Worm (Caenorhabditis elegans): ENCODE results near the gene T09B9.3.

T09B9.3 gene

ce11 chrX:9777481-9777880, 16.3 kb upstream of the T09B9.3 start, which contains the start of gene T09B9.5:
T09B9.5 (plus strand) TSS chrX:9777781.
- TF ChIP-seq nhr-11 (tag; optimal IDR thresholded peaks at IDR 0.05) (no peak), ceh-18 (tag; optimal IDR thresholded peaks at IDR 0.05) (no peak), pat-9 (tag; optimal IDR thresholded peaks at IDR 0.05) (no peak), ama-1 (optimal IDR thresholded peaks at IDR 0.05) (no peak), elt-2 (tag; optimal IDR thresholded peaks at IDR 0.05) (no peak), ref-2 (tag; optimal IDR thresholded peaks at IDR 0.05) (no peak), ceh-2 (tag; optimal IDR thresholded peaks at IDR 0.05) (no peak), odd-2 (tag; optimal IDR thresholded peaks at IDR 0.05) (no peak), sox-2 (GFP tag; IDR thresholded peaks at IDR 0.05) (no peak), lin-11 (tag; optimal IDR thresholded peaks at IDR 0.05) (no peak), unc-42 (tag; optimal IDR thresholded peaks at IDR 0.05) (no peak), ceh-34 (tag; optimal IDR thresholded peaks at IDR 0.05) (no peak), ahr-1 (tag; optimal IDR thresholded peaks at IDR 0.05) (no peak), unc-86 (tag; optimal IDR thresholded peaks at IDR 0.05) (no peak), pax-1 (tag; optimal IDR thresholded peaks at IDR 0.05) (no peak), ceh-45 (GFP tag; IDR thresholded peaks at IDR 0.05) (no peak), hlh-13 (GFP tag; optimal IDR thresholded peaks at IDR 0.05) (no peak), rnt-1 (tag; optimal IDR thresholded peaks at IDR 0.05) (no peak)

DNA sequence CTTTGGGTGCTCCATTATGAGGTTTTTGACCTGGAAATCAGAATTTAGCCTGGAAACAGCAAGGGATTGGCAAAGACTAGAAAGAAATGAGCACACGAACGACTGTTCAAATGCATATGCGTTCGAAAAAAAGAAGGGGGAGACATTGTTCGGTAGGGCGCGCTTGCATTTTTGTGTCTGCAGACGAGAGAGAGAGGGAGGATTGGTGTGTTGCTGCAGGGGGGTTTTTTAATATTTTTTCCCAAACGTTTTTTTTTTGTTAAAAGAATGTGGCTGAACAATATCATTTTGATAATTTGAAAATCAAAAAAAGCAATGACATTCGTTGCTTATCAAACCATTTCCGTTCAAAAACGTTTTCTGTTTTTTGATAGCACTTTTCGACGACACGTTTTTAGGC, 13.2 kb upstream of the T09B9.3 start, which contains the start of gene T09B9.4:
Gene T09B9.4, minus strand, starts transcription at position 30 of the 400 bp plus-strand sequence.
- TF ChIP-seq fkh-10 (GFP tag; optimal IDR thresholded peaks at IDR 0.05) (no peak), pha-4 (tag; optimal IDR thresholded peaks at IDR 0.05) (no peak), ceh-24 (tag; optimal IDR thresholded peaks at IDR 0.05) (no peak), mec-3 (tag; optimal IDR thresholded peaks at IDR 0.05; ENCODE audit: borderline replicate concordance) (no peak), K02D7.2 (tag; optimal IDR thresholded peaks at IDR 0.05) (no peak), F13H6.1 (tag; optimal IDR thresholded peaks at IDR 0.05) (no peak), pqm-1 (tag; optimal IDR thresholded peaks at IDR 0.05) (no peak), pha-2 (tag; optimal IDR thresholded peaks at IDR 0.05) (no peak), npax-4 (tag; optimal IDR thresholded peaks at IDR 0.05) (no peak), sox-4 (tag; optimal IDR thresholded peaks at IDR 0.05) (no peak), tbx-2 (tag; optimal IDR thresholded peaks at IDR 0.05) (no peak)

DNA sequence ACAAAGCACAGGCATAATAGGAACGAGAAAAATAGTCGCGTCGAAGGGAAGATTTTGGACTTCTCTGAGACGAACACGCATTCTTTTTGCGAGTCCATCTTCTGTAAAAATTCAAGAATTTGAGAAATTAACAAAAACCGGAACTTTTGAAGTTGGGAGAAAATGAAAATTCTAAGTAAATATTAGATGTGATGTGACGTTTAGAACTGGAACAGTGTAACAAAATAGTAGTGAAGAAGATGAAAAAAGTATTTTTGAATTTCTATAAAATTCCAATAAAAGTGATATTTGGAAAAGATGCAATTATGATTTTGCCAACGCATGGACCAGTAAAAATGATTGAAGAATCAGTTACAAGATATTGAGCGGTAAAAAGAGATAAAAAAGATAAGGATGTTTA, 3.7 kb upstream of the T09B9.3 start, which contains the start of gene slc-17.9:
Gene slc-17.9, minus strand, starts transcription at position 101 of the 400 bp plus-strand sequence.
- no peak for TF ChIP-seq pag-3 (tag; optimal IDR thresholded peaks at IDR 0.05; ENCODE audit: borderline replicate concordance)
- no peak for TF ChIP-seq fkh-6 (tag; optimal IDR thresholded peaks at IDR 0.05)
- no peak for TF ChIP-seq unc-55 (GFP tag; optimal IDR thresholded peaks at IDR 0.05)
- TF ChIP-seq syd-9 (tag; optimal IDR thresholded peaks at IDR 0.05) = no peak
- no peak for TF ChIP-seq hlh-6 (tag; optimal IDR thresholded peaks at IDR 0.05)
- no peak for TF ChIP-seq eyg-1 (tag; optimal IDR thresholded peaks at IDR 0.05)
- TF ChIP-seq tbx-7 (tag; optimal IDR thresholded peaks at IDR 0.05) = no peak

DNA sequence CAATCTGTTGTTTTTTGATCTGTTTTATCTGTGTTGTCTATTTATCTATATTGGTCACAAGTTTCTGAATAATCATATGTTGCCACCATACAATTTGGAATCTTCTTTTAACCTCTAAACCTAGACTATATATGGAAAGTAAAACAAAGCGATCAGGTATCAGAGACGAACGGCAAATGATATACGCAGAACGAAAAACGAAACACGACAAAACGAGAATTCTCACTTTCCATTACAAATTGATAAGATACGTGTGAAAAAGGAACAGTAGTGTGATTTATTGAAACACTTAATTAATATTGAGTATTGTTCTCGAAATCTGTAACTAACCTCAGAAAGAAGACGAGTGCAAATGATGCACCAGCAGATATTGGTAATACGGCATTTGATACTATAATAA, 2.7 kb upstream of the T09B9.3 start:
- TF ChIP-seq ceh-19 (GFP tag; optimal IDR thresholded peaks at IDR 0.05) = no peak
- no peak for TF ChIP-seq T23F11.4 (GFP tag; optimal IDR thresholded peaks at IDR 0.05)

DNA sequence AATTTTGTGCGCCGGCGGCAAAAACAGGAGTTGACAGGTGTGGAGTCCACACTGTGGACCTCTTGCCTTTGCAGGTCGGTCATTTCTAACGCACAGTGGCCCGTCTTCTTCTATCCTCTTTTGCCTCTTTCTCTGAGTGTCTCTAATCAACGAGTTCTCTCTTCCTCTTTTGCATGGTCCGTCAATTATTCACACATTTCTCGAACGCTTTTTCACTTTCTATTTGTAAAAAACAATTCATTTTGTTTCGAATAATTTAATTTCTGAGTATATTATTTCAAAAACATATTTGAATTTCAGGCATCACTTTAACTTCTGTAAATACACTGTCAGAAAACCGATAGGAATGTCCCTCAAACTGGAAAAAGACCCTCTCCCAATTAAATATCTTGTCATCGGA, 4.2 kb downstream of the T09B9.3 start, which contains the start of gene T09B9.1:
Gene T09B9.1, plus strand, starts transcription at position 301 of the 400 bp plus-strand sequence.
- TF ChIP-seq odd-2 (tag; optimal IDR thresholded peaks at IDR 0.05) (no peak), ceh-45 (GFP tag; IDR thresholded peaks at IDR 0.05) (no peak), pqm-1 (tag; optimal IDR thresholded peaks at IDR 0.05) (no peak), fkh-6 (tag; optimal IDR thresholded peaks at IDR 0.05) (no peak), mec-3 (tag; optimal IDR thresholded peaks at IDR 0.05; ENCODE audit: borderline replicate concordance) (no peak), C08G9.2 (tag; optimal IDR thresholded peaks at IDR 0.05) (no peak), fkh-10 (GFP tag; optimal IDR thresholded peaks at IDR 0.05) (no peak), sox-4 (tag; optimal IDR thresholded peaks at IDR 0.05) (no peak), npax-4 (tag; optimal IDR thresholded peaks at IDR 0.05) (no peak)

All from whole organism, late embryonic.